Fruit fly (Drosophila melanogaster) whole organism, embryonic: ENCODE measurements around the gene tws.

ENCODE experiments used
- CG1024 ChIP-seq: fragments of 200-800 bp; sonication (Bioruptor generic); IDR thresholded peaks from 2 replicates; pipeline ENCODE4 v1.3.6; 2022; ENCODE audit warnings: missing biosample characterization, missing genetic modification characterization
- CG10267 ChIP-seq: fragments of 200-800 bp; sonication (Bioruptor generic); optimal IDR thresholded peaks from 2 replicates; lab custom pipeline; 2018; ENCODE audit warnings: missing biosample characterization, mild to moderate bottlenecking, missing genetic modification characterization, moderate library complexity
- CG10959 ChIP-seq: fragments of 200-800 bp; sonication (Bioruptor generic); IDR thresholded peaks from 2 replicates; pipeline ENCODE4 v1.3.6; 2022; ENCODE audit warnings: missing biosample characterization, missing genetic modification characterization
- CG11504 ChIP-seq: fragments of 200-800 bp; sonication (Bioruptor generic); optimal IDR thresholded peaks from 3 replicates; lab custom pipeline; 2019; ENCODE audit warnings: missing biosample characterization, mild to moderate bottlenecking, missing genetic modification characterization, moderate library complexity
- CG12155 ChIP-seq: fragments of 200-800 bp; sonication (Bioruptor generic); optimal IDR thresholded peaks from 3 replicates; lab custom pipeline; 2016; ENCODE audit warnings: missing biosample characterization, missing genetic modification characterization
- CG12299 ChIP-seq: fragments of 200-800 bp; sonication (Bioruptor generic); optimal IDR thresholded peaks from 2 replicates; lab custom pipeline; 2018; ENCODE audit warnings: missing biosample characterization, mild to moderate bottlenecking, missing genetic modification characterization
- CG12744 ChIP-seq: fragments of 200-800 bp; sonication (Bioruptor generic); optimal IDR thresholded peaks from 2 replicates; lab custom pipeline; 2016; ENCODE audit warnings: missing biosample characterization, missing genetic modification characterization
- CG14860 ChIP-seq: fragments of 200-800 bp; sonication (Bioruptor generic); IDR thresholded peaks from 3 replicates; pipeline ENCODE4 v1.3.6; 2022; ENCODE audit warnings: missing biosample characterization, missing genetic modification characterization; ENCODE audit not compliant: partially characterized antibody
- CG16815 ChIP-seq: fragments of 200-800 bp; sonication (Bioruptor generic); optimal IDR thresholded peaks from 3 replicates; lab custom pipeline; 2017; ENCODE audit warnings: missing biosample characterization, mild to moderate bottlenecking, missing genetic modification characterization
- CG17359 ChIP-seq: fragments of 200-800 bp; sonication (Bioruptor generic); optimal IDR thresholded peaks from 3 replicates; lab custom pipeline; 2018; ENCODE audit warnings: missing biosample characterization, mild to moderate bottlenecking, missing genetic modification characterization, moderate library complexity
- CG2116 ChIP-seq: fragments of 200-800 bp; sonication (Bioruptor generic); optimal IDR thresholded peaks from 3 replicates; lab custom pipeline; 2018; ENCODE audit warnings: missing biosample characterization, mild to moderate bottlenecking, missing genetic modification characterization
- CG32532 ChIP-seq: fragments of 200-800 bp; sonication (Bioruptor generic); IDR thresholded peaks from 2 replicates; pipeline ENCODE4 v1.3.6; 2022; ENCODE audit warnings: missing biosample characterization, missing genetic modification characterization
- CG3281 ChIP-seq: fragments of 200-800 bp; sonication (Bioruptor generic); optimal IDR thresholded peaks from 3 replicates; lab custom pipeline; 2017; ENCODE audit warnings: missing biosample characterization, mild to moderate bottlenecking, missing genetic modification characterization
- CG7963 ChIP-seq: fragments of 200-800 bp; sonication (Bioruptor generic); IDR thresholded peaks from 3 replicates; pipeline ENCODE4 v1.3.6; 2022; ENCODE audit warnings: missing biosample characterization, missing genetic modification characterization; ENCODE audit not compliant: partially characterized antibody
- CG9797 ChIP-seq: fragments of 200-800 bp; sonication (Bioruptor generic); optimal IDR thresholded peaks from 3 replicates; lab custom pipeline; 2018; ENCODE audit warnings: missing biosample characterization, mild to moderate bottlenecking, missing genetic modification characterization
- D ChIP-seq, 2 experiments: fragments of 200-800 bp in 1 of 2; fragments of >200 bp in 1 of 2; sonication (Bioruptor generic) in 1 of 2; optimal IDR thresholded peaks; 2 replicates in 1 of 2; 3 replicates in 1 of 2; lab custom pipeline; 2017; ENCODE audit warnings: mild to moderate bottlenecking in 1 of 2, missing biosample characterization in 1 of 2, missing genetic modification characterization in 1 of 2, missing genetic modification reagents in 1 of 2
- Deaf1 ChIP-seq: fragments of 200-800 bp; optimal IDR thresholded peaks from 3 replicates; lab custom pipeline; 2019; ENCODE audit warnings: missing biosample characterization, mild to moderate bottlenecking, missing genetic modification characterization, moderate library complexity
- Dip2 ChIP-seq: fragments of 200-800 bp; sonication (Bioruptor generic); IDR thresholded peaks from 2 replicates; pipeline ENCODE4 v1.3.6; 2022; ENCODE audit warnings: missing biosample characterization, missing genetic modification characterization
- Dref ChIP-seq: fragments of 200-800 bp; sonication (Bioruptor generic); IDR thresholded peaks from 2 replicates; pipeline ENCODE4 v1.3.6; 2022; ENCODE audit warnings: missing biosample characterization, missing genetic modification characterization
- Fer3 ChIP-seq: fragments of 200-800 bp; sonication (Bioruptor generic); optimal IDR thresholded peaks from 2 replicates; lab custom pipeline; 2018; ENCODE audit warnings: missing biosample characterization, mild to moderate bottlenecking, missing genetic modification characterization, moderate library complexity
- NC2β ChIP-seq: fragments of 200-800 bp; sonication (Bioruptor generic); optimal IDR thresholded peaks from 2 replicates; lab custom pipeline; 2016; ENCODE audit warnings: missing biosample characterization, missing genetic modification characterization
- Neu2 ChIP-seq: fragments of 200-800 bp; sonication (Bioruptor generic); optimal IDR thresholded peaks from 3 replicates; lab custom pipeline; 2016; ENCODE audit warnings: missing biosample characterization, missing genetic modification characterization, borderline replicate concordance
- Nf-YB ChIP-seq: fragments of 200-800 bp; sonication (Bioruptor generic); optimal IDR thresholded peaks from 3 replicates; lab custom pipeline; 2019; ENCODE audit warnings: missing biosample characterization, mild to moderate bottlenecking, missing genetic modification characterization, moderate library complexity
- Opbp ChIP-seq: fragments of 200-800 bp; sonication (Bioruptor generic); IDR thresholded peaks from 3 replicates; pipeline ENCODE4 v1.3.6; 2022; ENCODE audit warnings: missing biosample characterization, missing genetic modification characterization; ENCODE audit not compliant: partially characterized antibody
- Ptx1 ChIP-seq: fragments of 200-800 bp; sonication (Bioruptor generic); IDR thresholded peaks from 2 replicates; pipeline ENCODE4 v1.3.6; 2022; ENCODE audit warnings: missing biosample characterization, missing genetic modification characterization
- Ravus ChIP-seq: fragments of 200-800 bp; sonication (Bioruptor generic); IDR thresholded peaks from 2 replicates; pipeline ENCODE4 v1.3.6; 2022; ENCODE audit warnings: missing biosample characterization, missing genetic modification characterization
- Sry-δ ChIP-seq: fragments of 200-800 bp; sonication (Bioruptor generic); optimal IDR thresholded peaks from 2 replicates; lab custom pipeline; 2016; ENCODE audit warnings: missing biosample characterization, missing genetic modification characterization
- TFAM ChIP-seq: fragments of 200-800 bp; sonication (Bioruptor generic); optimal IDR thresholded peaks from 2 replicates; lab custom pipeline; 2017; ENCODE audit warnings: missing biosample characterization, missing genetic modification characterization, inconsistent platforms
- cg ChIP-seq: fragments of 200-800 bp; sonication (Bioruptor generic); optimal IDR thresholded peaks from 3 replicates; lab custom pipeline; 2019; ENCODE audit warnings: missing biosample characterization, mild to moderate bottlenecking, missing genetic modification characterization, moderate library complexity
- chinmo ChIP-seq: fragments of 200-800 bp; sonication (Bioruptor generic); IDR thresholded peaks from 4 replicates; pipeline ENCODE4 v1.3.6; 2022; ENCODE audit warnings: missing biosample characterization, missing genetic modification characterization; ENCODE audit not compliant: partially characterized antibody
- crp ChIP-seq, 2 experiments: fragments of 200-800 bp; sonication (Bioruptor generic); optimal IDR thresholded peaks; 2 replicates in 1 of 2; 3 replicates in 1 of 2; lab custom pipeline; 2017; ENCODE audit warnings: missing biosample characterization in 2 of 2, missing genetic modification characterization in 2 of 2, mild to moderate bottlenecking in 1 of 2, moderate library complexity in 1 of 2
- dan ChIP-seq: fragments of 200-800 bp; sonication (Bioruptor generic); IDR thresholded peaks from 2 replicates; pipeline ENCODE4 v1.3.6; 2022; ENCODE audit warnings: missing biosample characterization, missing genetic modification characterization
- dati ChIP-seq: fragments of 200-800 bp; sonication (Bioruptor generic); IDR thresholded peaks from 2 replicates; pipeline ENCODE4 v1.3.6; 2022; ENCODE audit warnings: missing biosample characterization, missing genetic modification characterization
- dmrt99B ChIP-seq: fragments of 200-800 bp; sonication (Bioruptor generic); optimal IDR thresholded peaks from 2 replicates; lab custom pipeline; 2018; ENCODE audit warnings: missing biosample characterization, mild to moderate bottlenecking, missing genetic modification characterization, moderate library complexity
- grau ChIP-seq: fragments of 200-800 bp; optimal IDR thresholded peaks from 3 replicates; lab custom pipeline; 2019; ENCODE audit warnings: missing biosample characterization, mild to moderate bottlenecking, missing genetic modification characterization, moderate library complexity
- hb ChIP-seq: fragments of 200-800 bp; sonication (Bioruptor generic); IDR thresholded peaks from 3 replicates; pipeline ENCODE4 v1.3.6; 2022; ENCODE audit warnings: missing biosample characterization, missing genetic modification characterization; ENCODE audit not compliant: partially characterized antibody
- hbn ChIP-seq: fragments of 200-800 bp; sonication (Bioruptor generic); IDR thresholded peaks from 2 replicates; pipeline ENCODE4 v1.3.6; 2022; ENCODE audit warnings: missing biosample characterization, missing genetic modification characterization; ENCODE audit not compliant: partially characterized antibody
- kah ChIP-seq: fragments of 200-800 bp; sonication (Bioruptor generic); optimal IDR thresholded peaks from 2 replicates; lab custom pipeline; 2018; ENCODE audit warnings: missing biosample characterization, mild to moderate bottlenecking, missing genetic modification characterization
- lilli ChIP-seq: fragments of 200-800 bp; sonication (Bioruptor generic); optimal IDR thresholded peaks from 3 replicates; lab custom pipeline; 2016; ENCODE audit warnings: missing biosample characterization, missing genetic modification characterization
- lmd ChIP-seq: fragments of 200-800 bp; sonication (Bioruptor generic); IDR thresholded peaks from 2 replicates; pipeline ENCODE4 v1.3.6; 2022; ENCODE audit warnings: missing biosample characterization, missing genetic modification characterization
- nerfin-1 ChIP-seq: fragments of 200-800 bp; sonication (Bioruptor generic); optimal IDR thresholded peaks from 3 replicates; lab custom pipeline; 2019; ENCODE audit warnings: missing biosample characterization, mild to moderate bottlenecking, missing genetic modification characterization, moderate library complexity
- nerfin-2 ChIP-seq: fragments of 200-800 bp; sonication (Bioruptor generic); IDR thresholded peaks from 2 replicates; pipeline ENCODE4 v1.3.6; 2022; ENCODE audit warnings: missing biosample characterization, missing genetic modification characterization; ENCODE audit not compliant: partially characterized antibody
- odd ChIP-seq: fragments of 200-800 bp; sonication (Bioruptor generic); optimal IDR thresholded peaks from 2 replicates; lab custom pipeline; 2017; ENCODE audit warnings: missing biosample characterization, mild to moderate bottlenecking, missing genetic modification characterization
- org-1 ChIP-seq: fragments of 200-800 bp; sonication (Bioruptor generic); optimal IDR thresholded peaks from 2 replicates; lab custom pipeline; 2017; ENCODE audit warnings: missing biosample characterization, missing genetic modification characterization
- row ChIP-seq: fragments of 200-800 bp; sonication (Bioruptor generic); IDR thresholded peaks from 3 replicates; pipeline ENCODE4 v1.3.6; 2022; ENCODE audit warnings: missing biosample characterization, missing genetic modification characterization
- schlank ChIP-seq: fragments of 200-800 bp; sonication (Bioruptor generic); optimal IDR thresholded peaks from 2 replicates; lab custom pipeline; 2018; ENCODE audit warnings: missing biosample characterization, mild to moderate bottlenecking, missing genetic modification characterization
- sr ChIP-seq: fragments of 200-800 bp; sonication (Bioruptor generic); IDR thresholded peaks from 3 replicates; pipeline ENCODE4 v1.3.6; 2022; ENCODE audit warnings: missing biosample characterization, missing genetic modification characterization
- trem ChIP-seq: fragments of 200-800 bp; optimal IDR thresholded peaks from 3 replicates; lab custom pipeline; 2019; ENCODE audit warnings: missing biosample characterization, mild to moderate bottlenecking, missing genetic modification characterization, moderate library complexity

tws gene

dm6 chr3R:10109212-10109880 is 30.2 kb downstream of the tws start (continued):
- TF ChIP-seq org-1 (GFP tag; lab: Kevin White, UChicago) (no peak), hb (no peak), kah (GFP tag; lab: Kevin White, UChicago) (peak; percentile 45), Fer3 (tag; lab: Kevin White, UChicago) (no peak), Sry-δ (no peak), CG12155 (GFP tag; lab: Kevin White, UChicago) (no peak), CG12744 (GFP tag; lab: Kevin White, UChicago) (no peak), TFAM (no peak), hbn (GFP tag; lab: Robert Waterston, UW) (no peak), crp (GFP tag; optimal IDR thresholded peaks at IDR 0.05; lab: Kevin White, UChicago) (no peak), Dip2 (GFP tag; lab: Robert Waterston, UW) (no peak), Neu2 (GFP tag; lab: Kevin White, UChicago) (no peak), lmd (GFP tag; lab: Robert Waterston, UW) (no peak), CG9797 (GFP tag; lab: Kevin White, UChicago) (no peak), Dref (GFP tag; lab: Robert Waterston, UW) (no peak), dmrt99B (no peak), CG12299 (tag; lab: Kevin White, UChicago) (no peak), trem (tag; lab: Kevin White, UChicago) (no peak), CG3281 (GFP tag; lab: Kevin White, UChicago) (no peak), NC2β (GFP tag; lab: Kevin White, UChicago) (no peak), grau (no peak), CG14860 (GFP tag; lab: Robert Waterston, UW) (no peak), CG11504 (no peak), Ravus (GFP tag; lab: Robert Waterston, UW) (no peak), CG1024 (GFP tag; lab: Robert Waterston, UW) (no peak), schlank (tag; lab: Kevin White, UChicago) (no peak), D (optimal IDR thresholded peaks at IDR 0.05; lab: Kevin White, UChicago) (no peak), D (GFP tag; optimal IDR thresholded peaks at IDR 0.05; lab: Kevin White, UChicago) (no peak), odd (GFP tag; lab: Kevin White, UChicago) (no peak), CG16815 (GFP tag; lab: Kevin White, UChicago) (no peak), sr (no peak; the same call in 2 of the 3 replicates), dati (GFP tag; lab: Robert Waterston, UW) (no peak), CG32532 (GFP tag; lab: Robert Waterston, UW) (peak; percentile 60; the same call in 1 of the 2 replicates), Ptx1 (GFP tag; lab: Robert Waterston, UW) (peak; percentile 16; the same call in 1 of the 2 replicates), nerfin-1 (no peak)

dm6 chr3R:10108289-10108928 is 31.2 kb downstream of the tws start:
- TF ChIP-seq CG7963 (GFP tag; lab: Robert Waterston, UW) (0 out of 3 replicates have a peak, but pooled peaks have one; percentile 11), lilli (GFP tag; lab: Kevin White, UChicago) (no peak), CG10959 (no peak), chinmo (GFP tag; lab: Robert Waterston, UW) (peak; percentile 29; the same call in 1 of the 4 replicates), row (GFP tag; lab: Robert Waterston, UW) (peak; percentile 37; the same call in 2 of the 3 replicates), dan (GFP tag; lab: Robert Waterston, UW) (no peak), CG2116 (GFP tag; lab: Kevin White, UChicago) (peak; percentile 3), CG17359 (tag; lab: Kevin White, UChicago) (no peak), Nf-YB (GFP tag; lab: Kevin White, UChicago) (peak; percentile 56), Deaf1 (peak; percentile 24), CG10267 (tag; lab: Kevin White, UChicago) (no peak), Opbp (no peak), cg (GFP tag; lab: Kevin White, UChicago) (peak; percentile 91), nerfin-2 (GFP tag; lab: Robert Waterston, UW) (0 out of 2 replicates have a peak, but pooled peaks have one; percentile 27)
